Fruit fly (Drosophila melanogaster) whole organism, embryonic: Measurements from ENCODE around the gene Taf10.

Experiments
- Aef1 ChIP-seq: fragments of 200-800 bp; sonication (Bioruptor generic); IDR thresholded peaks from 3 replicates; pipeline ENCODE4 v1.3.6; 2022; ENCODE audit warnings: missing biosample characterization, missing genetic modification characterization
- Bgb ChIP-seq: fragments of 200-800 bp; sonication (Bioruptor generic); IDR thresholded peaks from 2 replicates; pipeline ENCODE4 v1.3.6; 2022; ENCODE audit warnings: missing biosample characterization, missing genetic modification characterization; ENCODE audit not compliant: partially characterized antibody
- Bteb2 ChIP-seq: fragments of 200-800 bp; sonication (Bioruptor generic); optimal IDR thresholded peaks from 2 replicates; lab custom pipeline; 2016; ENCODE audit warnings: missing biosample characterization, missing genetic modification characterization
- C15 ChIP-seq: fragments of 200-800 bp; sonication (Bioruptor generic); IDR thresholded peaks from 3 replicates; pipeline ENCODE4 v1.3.6; 2022; ENCODE audit warnings: missing biosample characterization, missing genetic modification characterization
- CG10147 ChIP-seq: fragments of 200-800 bp; sonication (Bioruptor generic); optimal IDR thresholded peaks from 2 replicates; lab custom pipeline; 2019; ENCODE audit warnings: missing biosample characterization, mild to moderate bottlenecking, missing genetic modification characterization, moderate library complexity
- CG10209 ChIP-seq: fragments of 200-800 bp; sonication (Bioruptor generic); optimal IDR thresholded peaks from 3 replicates; lab custom pipeline; 2017; ENCODE audit warnings: missing biosample characterization, mild to moderate bottlenecking, missing genetic modification characterization, missing genetic modification reagents
- CG10543 ChIP-seq: fragments of 200-800 bp; sonication (Bioruptor generic); optimal IDR thresholded peaks from 3 replicates; lab custom pipeline; 2017; ENCODE audit warnings: missing biosample characterization, mild to moderate bottlenecking, missing genetic modification characterization, moderate library complexity
- CG10959 ChIP-seq: fragments of 200-800 bp; sonication (Bioruptor generic); IDR thresholded peaks from 2 replicates; pipeline ENCODE4 v1.3.6; 2022; ENCODE audit warnings: missing biosample characterization, missing genetic modification characterization
- CG11456 ChIP-seq: fragments of 200-800 bp; sonication (Bioruptor generic); IDR thresholded peaks from 3 replicates; pipeline ENCODE4 v1.3.6; 2022; ENCODE audit warnings: missing biosample characterization, missing genetic modification characterization
- CG12659 ChIP-seq: fragments of 200-800 bp; sonication (Bioruptor generic); optimal IDR thresholded peaks from 3 replicates; lab custom pipeline; 2017; ENCODE audit warnings: mild to moderate bottlenecking, missing biosample characterization, missing genetic modification reagents, missing genetic modification characterization
- CG15601 ChIP-seq: fragments of 200-800 bp; sonication (Bioruptor generic); optimal IDR thresholded peaks from 3 replicates; lab custom pipeline; 2019; ENCODE audit warnings: missing biosample characterization, mild to moderate bottlenecking, missing genetic modification characterization, moderate library complexity
- CG18599 ChIP-seq: fragments of 200-800 bp; sonication (Bioruptor generic); optimal IDR thresholded peaks from 3 replicates; lab custom pipeline; 2017; ENCODE audit warnings: missing biosample characterization, missing genetic modification characterization, mild to moderate bottlenecking, moderate library complexity, missing genetic modification reagents
- CG3995 ChIP-seq: fragments of 200-800 bp; sonication (Bioruptor generic); optimal IDR thresholded peaks from 3 replicates; lab custom pipeline; 2016; ENCODE audit warnings: missing biosample characterization, missing genetic modification characterization
- CG7556 ChIP-seq: fragments of 200-800 bp; sonication (Bioruptor generic); optimal IDR thresholded peaks from 2 replicates; lab custom pipeline; 2017; ENCODE audit warnings: missing biosample characterization, mild to moderate bottlenecking, missing genetic modification characterization
- CG7928 ChIP-seq: fragments of 200-800 bp; sonication (Bioruptor generic); optimal IDR thresholded peaks from 2 replicates; lab custom pipeline; 2017; ENCODE audit warnings: missing biosample characterization, mild to moderate bottlenecking, missing genetic modification characterization
- CG7987 ChIP-seq: fragments of 200-800 bp; sonication (Bioruptor generic); optimal IDR thresholded peaks from 2 replicates; lab custom pipeline; 2018; ENCODE audit warnings: missing biosample characterization, mild to moderate bottlenecking, missing genetic modification characterization, moderate library complexity
- CG9932 ChIP-seq: fragments of 200-800 bp; sonication (Bioruptor generic); IDR thresholded peaks from 2 replicates; pipeline ENCODE4 v1.3.6; 2022; ENCODE audit warnings: missing biosample characterization, missing genetic modification characterization
- CkIIα-i1 ChIP-seq: fragments of 200-800 bp; sonication (Bioruptor generic); IDR thresholded peaks from 2 replicates; pipeline ENCODE4 v1.3.6; 2022; ENCODE audit warnings: missing biosample characterization, missing genetic modification characterization
- Deaf1 ChIP-seq: fragments of 200-800 bp; optimal IDR thresholded peaks from 3 replicates; lab custom pipeline; 2019; ENCODE audit warnings: missing biosample characterization, mild to moderate bottlenecking, missing genetic modification characterization, moderate library complexity
- Hmx ChIP-seq: fragments of 200-800 bp; sonication (Bioruptor generic); optimal IDR thresholded peaks from 2 replicates; lab custom pipeline; 2016; ENCODE audit warnings: missing biosample characterization, missing genetic modification characterization
- Mrtf ChIP-seq: fragments of 200-800 bp; sonication (Bioruptor generic); IDR thresholded peaks from 3 replicates; pipeline ENCODE4 v1.3.6; 2022; ENCODE audit warnings: missing biosample characterization, missing genetic modification characterization
- NK7.1 ChIP-seq: fragments of 200-800 bp; sonication (Bioruptor generic); optimal IDR thresholded peaks from 3 replicates; lab custom pipeline; 2016; ENCODE audit warnings: missing biosample characterization, missing genetic modification characterization
- Taf1 ChIP-seq: fragments of 200-800 bp; sonication (Bioruptor generic); IDR thresholded peaks from 2 replicates; pipeline ENCODE4 v1.3.6; 2022; ENCODE audit warnings: missing biosample characterization, missing genetic modification characterization
- Vsx1 ChIP-seq: fragments of 200-800 bp; sonication (Bioruptor generic); optimal IDR thresholded peaks from 2 replicates; lab custom pipeline; 2017; ENCODE audit warnings: missing biosample characterization, mild to moderate bottlenecking, missing genetic modification characterization, missing genetic modification reagents
- ase ChIP-seq: fragments of 200-800 bp; sonication (Bioruptor generic); IDR thresholded peaks from 3 replicates; pipeline ENCODE4 v1.3.6; 2022; ENCODE audit warnings: missing biosample characterization, missing genetic modification characterization
- bab2 ChIP-seq: fragments of 200-800 bp; sonication (Bioruptor generic); optimal IDR thresholded peaks from 2 replicates; lab custom pipeline; 2016; ENCODE audit warnings: missing biosample characterization, missing genetic modification characterization
- bigmax ChIP-seq: fragments of 200-800 bp; sonication (Bioruptor generic); optimal IDR thresholded peaks from 2 replicates; lab custom pipeline; 2018; ENCODE audit warnings: missing biosample characterization, mild to moderate bottlenecking, missing genetic modification characterization
- chinmo ChIP-seq: fragments of 200-800 bp; sonication (Bioruptor generic); IDR thresholded peaks from 4 replicates; pipeline ENCODE4 v1.3.6; 2022; ENCODE audit warnings: missing biosample characterization, missing genetic modification characterization; ENCODE audit not compliant: partially characterized antibody
- corto ChIP-seq: fragments of 200-800 bp; sonication (Bioruptor generic); optimal IDR thresholded peaks from 2 replicates; lab custom pipeline; 2016; ENCODE audit warnings: missing biosample characterization, mild to moderate bottlenecking, missing genetic modification characterization, moderate library complexity
- crp ChIP-seq, 2 experiments: fragments of 200-800 bp; sonication (Bioruptor generic); optimal IDR thresholded peaks; 2 replicates in 1 of 2; 3 replicates in 1 of 2; lab custom pipeline; 2017; ENCODE audit warnings: missing biosample characterization in 2 of 2, missing genetic modification characterization in 2 of 2, mild to moderate bottlenecking in 1 of 2, moderate library complexity in 1 of 2
- danr ChIP-seq: fragments of 200-800 bp; sonication (Bioruptor generic); IDR thresholded peaks from 2 replicates; pipeline ENCODE4 v1.3.6; 2022; ENCODE audit warnings: missing biosample characterization, missing genetic modification characterization
- ewg ChIP-seq: fragments of 200-800 bp; sonication (Bioruptor generic); optimal IDR thresholded peaks from 3 replicates; lab custom pipeline; 2017; ENCODE audit warnings: mild to moderate bottlenecking, missing biosample characterization, missing genetic modification reagents, missing genetic modification characterization
- fd102C ChIP-seq: fragments of 200-800 bp; sonication (Bioruptor generic); optimal IDR thresholded peaks from 2 replicates; lab custom pipeline; 2018; ENCODE audit warnings: missing biosample characterization, mild to moderate bottlenecking, missing genetic modification characterization, moderate library complexity
- gce ChIP-seq: fragments of 200-800 bp; sonication (Bioruptor generic); IDR thresholded peaks from 3 replicates; pipeline ENCODE4 v1.3.6; 2022; ENCODE audit warnings: missing biosample characterization, missing genetic modification characterization
- grn ChIP-seq: fragments of 200-800 bp; sonication (Bioruptor generic); optimal IDR thresholded peaks from 3 replicates; lab custom pipeline; 2017; ENCODE audit warnings: missing biosample characterization, missing genetic modification characterization
- gro ChIP-seq: fragments of 200-800 bp; sonication (Bioruptor generic); optimal IDR thresholded peaks from 2 replicates; lab custom pipeline; 2016; ENCODE audit warnings: missing biosample characterization, missing genetic modification characterization
- ham ChIP-seq: fragments of 200-800 bp; sonication (Bioruptor generic); IDR thresholded peaks from 2 replicates; pipeline ENCODE4 v1.3.6; 2022; ENCODE audit warnings: missing biosample characterization, missing genetic modification characterization
- lab ChIP-seq: fragments of 200-800 bp; sonication (Bioruptor generic); optimal IDR thresholded peaks from 3 replicates; lab custom pipeline; 2017; ENCODE audit warnings: missing biosample characterization, missing genetic modification characterization, mild to moderate bottlenecking, moderate library complexity, missing genetic modification reagents
- maf-S ChIP-seq: fragments of 200-800 bp; sonication (Bioruptor generic); optimal IDR thresholded peaks from 2 replicates; lab custom pipeline; 2016; ENCODE audit warnings: missing biosample characterization, missing genetic modification characterization
- nmo ChIP-seq: fragments of 200-800 bp; sonication (Bioruptor generic); optimal IDR thresholded peaks from 2 replicates; lab custom pipeline; 2018; ENCODE audit warnings: missing biosample characterization, mild to moderate bottlenecking, missing genetic modification characterization, moderate library complexity
- onecut ChIP-seq: fragments of 200-800 bp; sonication (Bioruptor generic); IDR thresholded peaks from 2 replicates; pipeline ENCODE4 v1.3.6; 2022; ENCODE audit warnings: missing biosample characterization, missing genetic modification characterization
- pfk ChIP-seq: fragments of 200-800 bp; sonication (Bioruptor generic); optimal IDR thresholded peaks from 2 replicates; lab custom pipeline; 2018; ENCODE audit warnings: missing biosample characterization, mild to moderate bottlenecking, missing genetic modification characterization, moderate library complexity
- repo ChIP-seq: fragments of 200-800 bp; sonication (Bioruptor generic); optimal IDR thresholded peaks from 2 replicates; lab custom pipeline; 2016; ENCODE audit warnings: missing biosample characterization, missing genetic modification characterization
- seq ChIP-seq: fragments of 200-800 bp; sonication (Bioruptor generic); IDR thresholded peaks from 2 replicates; pipeline ENCODE4 v1.3.6; 2022; ENCODE audit warnings: missing biosample characterization, missing genetic modification characterization
- sima ChIP-seq: fragments of 200-800 bp; sonication (Bioruptor generic); optimal IDR thresholded peaks from 2 replicates; lab custom pipeline; 2016; ENCODE audit warnings: missing biosample characterization, missing genetic modification characterization
- stc ChIP-seq: fragments of 200-800 bp; sonication (Bioruptor generic); IDR thresholded peaks from 2 replicates; pipeline ENCODE4 v1.3.6; 2022; ENCODE audit warnings: missing biosample characterization, missing genetic modification characterization

Gene Taf10

DNA sequence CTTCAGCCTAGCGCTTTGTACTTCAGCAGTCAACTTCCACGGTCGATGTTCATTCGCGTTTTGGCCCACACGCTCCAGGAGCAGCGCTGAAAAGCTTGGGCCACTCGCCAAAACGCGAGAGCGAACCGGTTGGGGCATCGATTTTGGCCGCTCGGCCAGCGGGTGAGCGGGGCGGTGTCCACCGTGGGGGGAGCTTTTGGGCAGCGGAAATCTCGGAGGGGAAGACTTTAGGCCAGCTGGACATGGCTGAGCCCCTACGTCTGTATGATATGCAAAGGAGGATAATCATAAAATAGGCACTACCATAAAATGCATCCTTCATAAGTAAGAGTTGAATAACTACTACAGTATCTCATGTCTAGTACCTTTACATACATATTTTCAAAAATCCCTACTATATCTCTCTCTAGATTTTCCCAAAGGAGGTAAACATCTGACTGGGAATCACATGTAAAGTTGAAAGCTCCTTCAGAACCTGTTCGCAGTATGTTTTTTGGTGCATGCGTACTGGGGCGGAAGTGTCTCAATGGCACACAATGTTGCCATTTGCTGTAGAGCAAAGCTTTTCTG, 32.3 kb downstream of the Taf10 start, which contains the start of gene Syt1 (continued):
- TF ChIP-seq maf-S (GFP tag; lab: Kevin White, UChicago), result no peak
- TF ChIP-seq crp (GFP tag; optimal IDR thresholded peaks at IDR 0.05; lab: Kevin White, UChicago), result peak in 1 of 2 experiments; percentile 46
- 0 out of 3 replicates have a peak, but pooled peaks have one; percentile 59 for TF ChIP-seq CG11456 (GFP tag; lab: Robert Waterston, UW)
- no peak for TF ChIP-seq ham (GFP tag; lab: Robert Waterston, UW)
- peak; percentile 22 for TF ChIP-seq gro (GFP tag; lab: Kevin White, UChicago)
- TF ChIP-seq Deaf1 (tag; lab: Kevin White, UChicago), result peak; percentile 20
- TF ChIP-seq ase, result 0 out of 3 replicates have a peak, but pooled peaks have one; percentile 18
- TF ChIP-seq CG9932 (GFP tag; lab: Robert Waterston, UW), result peak; percentile 35; the same call in 1 of the 2 replicates
- peak; percentile 99 for TF ChIP-seq onecut
- no peak for TF ChIP-seq pfk (GFP tag; lab: Kevin White, UChicago)
- 0 out of 2 replicates have a peak, but pooled peaks have one; percentile 10 for TF ChIP-seq seq (GFP tag; lab: Robert Waterston, UW)
- TF ChIP-seq lab (GFP tag; lab: Kevin White, UChicago), result peak; percentile 42

DNA sequence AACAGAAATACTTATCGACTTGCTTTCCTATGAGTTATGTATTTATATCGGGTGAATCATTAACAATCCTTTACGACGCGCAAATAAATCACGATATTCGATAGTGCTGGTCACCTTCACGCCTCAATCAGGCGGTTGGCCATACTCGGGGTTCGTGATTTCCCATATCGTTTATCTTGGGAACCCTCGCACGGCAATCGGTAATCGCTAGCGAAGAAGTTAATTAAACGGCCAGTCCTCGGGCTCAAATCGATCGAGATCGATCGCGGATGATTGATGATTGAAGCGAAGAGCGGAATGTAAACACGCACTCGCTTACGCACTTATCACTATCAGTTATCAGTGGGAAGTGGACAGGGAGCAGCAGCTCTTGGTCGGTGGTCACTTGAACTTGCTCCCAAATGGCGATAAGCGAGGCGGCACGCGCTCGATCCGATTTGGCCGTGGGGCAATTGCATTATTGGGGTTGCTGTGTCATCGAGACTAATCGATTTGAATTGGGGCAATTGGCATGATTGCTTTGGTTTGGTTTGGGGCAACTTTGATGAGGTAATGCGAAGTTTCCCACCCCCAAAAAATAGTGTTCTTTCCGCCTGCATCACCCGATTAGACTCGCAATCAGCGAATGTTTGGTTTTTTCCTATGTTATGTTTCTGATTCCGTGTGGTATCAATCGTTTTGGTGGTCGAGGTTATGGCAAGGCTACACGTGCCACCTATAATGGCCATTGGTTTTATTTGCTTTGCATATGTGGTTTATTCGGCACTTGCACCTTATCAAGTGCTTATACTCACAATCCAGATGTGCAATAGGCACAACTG, 33.5 kb downstream of the Taf10 start:
- TF ChIP-seq CG18599 (peak; percentile 44), C15 (GFP tag; lab: Robert Waterston, UW) (no peak), CG15601 (tag; lab: Kevin White, UChicago) (no peak), fd102C (GFP tag; lab: Kevin White, UChicago) (no peak), CG10209 (GFP tag; lab: Kevin White, UChicago) (no peak), repo (no peak), Deaf1 (tag; lab: Kevin White, UChicago) (peak; percentile 15), CkIIα-i1 (GFP tag; lab: Robert Waterston, UW) (no peak), danr (GFP tag; lab: Robert Waterston, UW) (no peak), stc (GFP tag; lab: Robert Waterston, UW) (no peak), CG10959 (GFP tag; lab: Robert Waterston, UW) (no peak), CG10147 (GFP tag; lab: Kevin White, UChicago) (no peak), chinmo (GFP tag; lab: Robert Waterston, UW) (0 out of 4 replicates have a peak, but pooled peaks have one; percentile 45), CG7928 (GFP tag; lab: Kevin White, UChicago) (no peak), ewg (GFP tag; lab: Kevin White, UChicago) (no peak), Bteb2 (GFP tag; lab: Kevin White, UChicago) (no peak), CG7987 (GFP tag; lab: Kevin White, UChicago) (peak; percentile 82), CG10543 (peak; percentile 29), nmo (GFP tag; lab: Kevin White, UChicago) (no peak), Hmx (no peak), grn (peak; percentile 98), bab2 (GFP tag; lab: Kevin White, UChicago) (no peak), CG3995 (GFP tag; lab: Kevin White, UChicago) (peak; percentile 66), CG12659 (GFP tag; lab: Kevin White, UChicago) (no peak), CG7556 (GFP tag; lab: Kevin White, UChicago) (no peak), Mrtf (GFP tag; lab: Robert Waterston, UW) (no peak), Taf1 (GFP tag; lab: Robert Waterston, UW) (no peak), corto (GFP tag; lab: Kevin White, UChicago) (no peak), Vsx1 (peak; percentile 34), sima (GFP tag; lab: Kevin White, UChicago) (no peak), NK7.1 (GFP tag; lab: Kevin White, UChicago) (no peak), gce (GFP tag; lab: Robert Waterston, UW) (no peak), bigmax (GFP tag; lab: Kevin White, UChicago) (no peak), Bgb (0 out of 2 replicates have a peak, but pooled peaks have one; percentile 18), Aef1 (no peak), gro (GFP tag; lab: Kevin White, UChicago) (peak; percentile 36)
